Worm (Caenorhabditis elegans): ENCODE results near the gene K07H8.7.

- TF ChIP-seq ces-1 (GFP tag; optimal IDR thresholded peaks at IDR 0.05), result no peak
- TF ChIP-seq bed-3 (GFP tag; optimal IDR thresholded peaks at IDR 0.05), result no peak
- no peak for TF ChIP-seq M03D4.4 (tag; optimal IDR thresholded peaks at IDR 0.05)
- TF ChIP-seq elt-1 (tag; optimal IDR thresholded peaks at IDR 0.05; ENCODE audit: borderline replicate concordance, insufficient read depth), result no peak
- no peak for TF ChIP-seq unc-62 (GFP tag; optimal IDR thresholded peaks at IDR 0.05)
- TF ChIP-seq nhr-76 (tag; optimal IDR thresholded peaks at IDR 0.05), result no peak
- TF ChIP-seq unc-39 (tag; optimal IDR thresholded peaks at IDR 0.05), result no peak
- no peak for TF ChIP-seq ceh-83 (GFP tag; optimal IDR thresholded peaks at IDR 0.05)
- no peak for TF ChIP-seq lsy-2 (tag; optimal IDR thresholded peaks at IDR 0.05)
- no peak for TF ChIP-seq drap-1 (GFP tag; optimal IDR thresholded peaks at IDR 0.05)
Observed at ce11 chrIV:8299636-8300035, 39.8 kb upstream of the K07H8.7 start, which contains the start of gene F35H10.6.
